Fruit fly (Drosophila melanogaster) S2 (cell line): Measurements from ENCODE around the gene PKD.

Source experiments
- CG8478 ChIP-seq: fragments of >200 bp; optimal IDR thresholded peaks from 2 replicates; lab custom pipeline; 2018
- CTCF ChIP-seq, 2 experiments: fragments of >200 bp; optimal IDR thresholded peaks; 2 replicates each; lab custom pipeline; 2018

dm6 chr3R:18277406-18277805 lies 36.8 kb downstream of the PKD start:
- TF ChIP-seq CTCF (optimal IDR thresholded peaks at IDR 0.05; lab: Kevin White, UChicago) (no peak), CG8478 (no peak)
